Fruit fly (Drosophila melanogaster) ovary, adult (tissue): Measurements from ENCODE around the gene pHCl-2.

ENCODE experiments used
- CG17801 ChIP-seq: fragments of 200-800 bp; optimal IDR thresholded peaks from 2 replicates; lab custom pipeline; 2019; ENCODE audit warnings: missing biosample characterization, mild to moderate bottlenecking, missing genetic modification characterization, moderate library complexity; ENCODE audit not compliant: partially characterized antibody

Gene pHCl-2

DNA sequence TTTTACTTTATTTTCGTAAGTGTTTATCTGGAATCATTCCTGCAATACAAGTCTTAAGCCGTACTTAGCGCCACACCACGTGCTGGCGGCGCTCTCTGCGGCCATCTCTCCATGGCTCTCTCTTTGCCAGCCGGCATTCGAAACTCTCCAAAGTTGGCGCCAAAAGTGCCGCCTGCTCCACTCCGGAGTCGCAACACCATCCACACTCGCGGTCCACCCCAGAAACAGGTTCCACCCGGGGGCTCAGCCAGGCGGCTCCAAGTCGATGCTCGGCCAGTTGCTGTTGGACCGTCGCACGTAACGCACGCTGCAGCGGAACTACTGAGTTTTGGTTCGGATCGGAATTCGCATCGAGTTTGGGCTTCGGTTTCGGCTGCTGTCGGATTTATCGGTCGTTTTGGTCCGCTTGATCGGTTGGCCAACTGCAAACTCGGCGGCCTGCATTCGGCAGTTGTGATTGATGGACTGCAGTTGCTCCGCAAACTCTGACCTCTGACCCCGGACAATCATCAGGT, 5.8 kb upstream of the pHCl-2 start, which contains the start of gene CG34347:
TSS of gene CG34347 (plus strand) at position 275 of the 515 bp plus-strand sequence.
- TF ChIP-seq CG17801 (GFP tag; lab: Kevin White, UChicago), result no peak

dm6 chr3R:31310300-31310699, 5.1 kb upstream of the pHCl-2 start:
- TF ChIP-seq CG17801 (GFP tag; lab: Kevin White, UChicago), result no peak

dm6 chr3R:31308855-31309646, 3.9 kb upstream of the pHCl-2 start:
- no peak for TF ChIP-seq CG17801 (GFP tag; lab: Kevin White, UChicago)

dm6 chr3R:31306454-31306853, 1.3 kb upstream of the pHCl-2 start:
- TF ChIP-seq CG17801 (GFP tag; lab: Kevin White, UChicago), result no peak

DNA sequence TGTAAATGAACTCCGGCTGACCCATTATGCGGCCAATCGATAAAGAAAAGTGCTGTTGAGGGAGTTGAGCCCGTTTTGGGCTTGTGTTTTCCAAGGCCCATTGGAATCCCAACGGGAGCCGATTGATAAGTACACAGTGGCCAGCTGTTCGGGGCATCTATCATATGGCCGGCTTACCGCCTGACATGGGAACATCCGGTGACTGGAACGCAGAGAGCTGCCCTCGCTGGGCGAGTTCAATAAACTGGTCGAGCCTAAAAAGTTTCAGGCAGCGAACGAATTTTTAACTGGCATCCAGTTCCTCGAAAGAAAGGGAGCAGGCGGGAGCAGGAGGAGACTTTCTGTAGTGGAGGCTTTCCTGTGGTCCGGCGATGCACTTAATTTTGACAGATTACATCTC, 3.7 kb downstream of the pHCl-2 start:
- TF ChIP-seq CG17801 (GFP tag; lab: Kevin White, UChicago), result no peak

DNA sequence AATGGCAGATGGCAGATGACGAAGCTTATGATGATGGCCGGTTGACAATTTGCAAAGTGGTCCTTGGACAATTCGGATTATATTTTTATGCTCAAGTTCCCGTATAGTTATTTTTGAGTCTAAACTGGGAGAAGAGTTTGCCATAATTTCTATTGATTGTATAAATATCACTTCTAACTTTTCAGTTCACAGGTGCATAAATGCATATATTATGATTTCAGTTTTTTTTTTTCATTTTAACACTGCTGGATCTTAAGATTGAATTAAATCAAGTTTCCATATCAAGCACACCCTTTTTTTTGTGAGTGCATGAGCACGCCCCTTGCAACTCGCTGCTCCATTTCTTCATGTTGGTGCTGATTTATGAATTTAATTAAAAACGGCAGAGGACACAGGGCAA, 8.2 kb downstream of the pHCl-2 start:
- no peak for TF ChIP-seq CG17801 (GFP tag; lab: Kevin White, UChicago)

dm6 chr3R:31295694-31296093, 9.5 kb downstream of the pHCl-2 start:
- TF ChIP-seq CG17801 (GFP tag; lab: Kevin White, UChicago), result no peak

DNA sequence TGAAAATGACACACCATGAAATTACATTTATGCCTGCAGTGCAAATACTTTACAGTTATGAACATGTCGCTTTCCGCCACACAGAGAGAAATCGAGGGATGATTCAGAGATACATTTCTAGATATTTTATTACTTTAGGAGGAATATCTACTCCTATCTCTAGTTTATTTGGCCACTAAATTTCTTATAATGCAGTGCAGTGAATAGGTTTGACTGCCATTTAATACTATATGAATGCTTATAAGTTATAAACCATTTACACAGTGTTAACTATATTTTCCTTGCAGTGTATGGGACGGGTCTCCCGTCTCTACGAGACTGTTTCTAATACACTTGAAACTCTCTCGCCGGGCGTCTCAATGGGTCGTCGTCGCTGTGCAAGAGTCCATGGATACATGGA, 15.0 kb downstream of the pHCl-2 start:
- TF ChIP-seq CG17801 (GFP tag; lab: Kevin White, UChicago), result no peak

DNA sequence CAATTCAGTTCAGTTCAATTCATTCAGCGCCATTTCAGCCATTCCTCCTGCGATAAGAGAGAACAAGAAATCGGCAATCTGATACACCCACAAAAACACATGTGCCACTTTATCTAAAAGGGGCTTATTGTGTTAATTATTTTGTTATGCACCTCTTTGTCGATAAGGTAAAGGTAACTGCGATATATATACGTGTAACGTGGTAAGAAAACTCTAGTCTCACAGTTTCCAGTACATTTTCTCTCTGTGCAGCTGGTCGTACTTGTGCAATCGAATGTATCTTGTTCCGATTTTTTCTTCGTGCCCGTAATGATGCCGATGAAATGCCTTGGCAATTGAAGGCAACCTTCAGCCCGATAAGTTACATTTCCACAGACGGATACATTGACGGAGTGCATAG, 17.7 kb downstream of the pHCl-2 start:
- no peak for TF ChIP-seq CG17801 (GFP tag; lab: Kevin White, UChicago)

DNA sequence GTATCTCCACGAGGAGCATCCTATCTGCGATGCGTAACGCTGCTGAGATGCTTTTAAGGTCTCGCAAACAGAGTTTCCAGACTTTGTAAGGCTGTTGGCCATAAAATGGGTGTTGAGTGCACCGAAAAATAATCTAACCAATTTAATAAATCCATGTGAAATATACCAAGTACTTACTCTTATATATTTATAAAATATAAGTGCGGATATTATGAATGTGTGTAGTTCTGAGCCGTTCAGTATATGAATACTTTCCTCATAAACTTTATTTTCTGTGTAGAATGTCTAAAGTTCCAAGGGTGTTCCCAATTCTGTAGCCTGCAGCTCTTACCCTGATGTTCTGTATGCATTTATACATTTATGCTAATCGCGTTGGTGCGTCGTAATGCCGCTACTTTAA, 19.4 kb downstream of the pHCl-2 start:
- TF ChIP-seq CG17801 (GFP tag; lab: Kevin White, UChicago), result no peak

DNA sequence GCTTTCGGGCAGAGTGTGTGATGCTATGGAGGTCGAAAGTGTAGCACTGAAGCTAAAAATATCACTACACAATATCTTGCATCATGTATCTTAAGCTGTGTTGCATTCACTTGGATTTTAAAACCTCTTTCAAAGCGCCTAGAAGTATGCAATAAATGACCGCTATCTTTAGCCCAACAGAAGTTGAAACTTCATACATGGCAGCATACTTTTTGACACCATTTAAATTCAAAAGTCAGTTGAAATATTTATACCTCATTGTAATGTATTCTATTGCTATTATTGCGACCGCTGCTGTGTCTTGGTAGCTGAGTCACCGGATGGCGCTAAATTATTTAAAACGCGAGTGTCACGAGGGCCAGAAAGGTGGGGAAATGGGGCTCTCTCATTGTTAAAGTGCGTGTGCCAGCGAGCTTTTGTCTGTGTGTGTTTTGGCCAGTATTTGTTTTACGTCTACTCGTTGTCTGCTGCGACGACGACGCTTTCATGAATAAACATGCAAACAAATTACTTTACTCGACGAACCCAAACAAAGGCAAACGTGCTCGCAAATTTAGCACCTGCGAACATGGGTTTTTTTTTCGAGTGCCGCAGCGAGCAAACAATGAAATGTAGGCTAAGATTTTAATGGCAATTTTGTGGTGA, 34.3 kb downstream of the pHCl-2 start:
- TF ChIP-seq CG17801 (GFP tag; lab: Kevin White, UChicago), result no peak

DNA sequence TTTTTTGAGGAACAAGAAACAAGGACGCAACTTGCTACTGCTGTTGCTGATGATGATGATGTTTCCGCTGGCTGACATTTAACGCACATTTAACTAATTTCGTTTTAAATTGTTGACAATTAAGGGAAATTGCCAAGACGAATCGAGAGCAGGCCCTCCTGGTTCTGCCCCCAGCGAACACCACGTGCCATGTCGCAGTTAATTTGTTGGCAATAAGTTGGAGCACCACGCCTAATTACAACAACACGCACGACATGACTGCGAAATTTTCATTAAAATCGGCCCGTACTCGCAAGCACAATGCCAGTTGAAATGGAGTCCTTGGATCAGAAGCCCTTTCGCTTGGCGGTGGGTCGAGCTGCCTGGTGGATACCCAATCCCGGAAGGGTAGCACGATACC, 39.8 kb downstream of the pHCl-2 start, which contains the start of gene ppk24:
TSS of gene ppk24 (plus strand) at position 301 of the 400 bp plus-strand sequence.
- no peak for TF ChIP-seq CG17801 (GFP tag; lab: Kevin White, UChicago)

DNA sequence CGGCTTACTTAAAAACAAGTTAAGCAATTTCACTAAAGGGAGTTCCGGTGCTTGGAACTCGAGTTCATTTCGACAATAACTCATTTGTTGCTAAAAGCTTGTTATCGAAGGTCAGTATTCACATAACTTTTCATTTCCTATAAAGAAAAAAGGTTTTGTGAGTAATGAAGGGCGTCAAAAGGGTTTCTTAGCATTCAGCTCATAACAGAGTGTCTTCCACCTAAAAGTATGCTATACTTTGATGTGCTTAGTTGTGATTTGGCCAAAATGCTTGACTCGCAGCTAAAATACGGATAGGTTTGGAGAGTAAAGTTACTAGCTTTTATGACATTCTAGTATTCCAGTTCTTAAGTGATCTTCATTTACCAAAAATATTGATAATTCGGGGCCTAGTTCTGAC, 41.2 kb downstream of the pHCl-2 start:
- peak; percentile 0 for TF ChIP-seq CG17801 (GFP tag; lab: Kevin White, UChicago)

DNA sequence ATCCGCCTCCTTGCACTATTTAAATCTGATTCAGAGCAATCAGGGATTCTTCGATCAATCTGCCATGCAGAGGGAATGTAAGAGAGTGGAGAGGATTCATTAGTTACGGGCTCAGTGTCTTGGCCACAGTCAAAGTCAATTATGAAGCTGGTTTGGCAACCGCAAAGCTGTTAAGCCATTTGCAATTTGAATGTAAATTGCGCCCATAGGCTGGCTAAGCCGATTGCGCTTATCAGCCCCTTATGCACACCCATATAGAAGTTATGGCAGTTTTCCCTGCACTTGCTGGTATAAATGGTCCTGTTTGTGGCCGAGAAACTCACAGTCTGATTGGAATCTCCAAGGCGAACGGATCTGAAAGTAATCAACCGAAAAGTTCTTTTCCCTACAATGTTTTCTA, 42.9 kb downstream of the pHCl-2 start, which contains the start of gene CAH5:
TSS of gene CAH5 (plus strand) at position 301 of the 400 bp plus-strand sequence.
- no peak for TF ChIP-seq CG17801 (GFP tag; lab: Kevin White, UChicago)

dm6 chr3R:31259947-31260346, 45.2 kb downstream of the pHCl-2 start, which contains the start of gene CAH16:
TSS of gene CAH16 (plus strand) at chr3R:31260247.
- no peak for TF ChIP-seq CG17801 (GFP tag; lab: Kevin White, UChicago)
